Worm (Caenorhabditis elegans): ENCODE data around the gene F56B3.4.

The F56B3.4 gene

DNA sequence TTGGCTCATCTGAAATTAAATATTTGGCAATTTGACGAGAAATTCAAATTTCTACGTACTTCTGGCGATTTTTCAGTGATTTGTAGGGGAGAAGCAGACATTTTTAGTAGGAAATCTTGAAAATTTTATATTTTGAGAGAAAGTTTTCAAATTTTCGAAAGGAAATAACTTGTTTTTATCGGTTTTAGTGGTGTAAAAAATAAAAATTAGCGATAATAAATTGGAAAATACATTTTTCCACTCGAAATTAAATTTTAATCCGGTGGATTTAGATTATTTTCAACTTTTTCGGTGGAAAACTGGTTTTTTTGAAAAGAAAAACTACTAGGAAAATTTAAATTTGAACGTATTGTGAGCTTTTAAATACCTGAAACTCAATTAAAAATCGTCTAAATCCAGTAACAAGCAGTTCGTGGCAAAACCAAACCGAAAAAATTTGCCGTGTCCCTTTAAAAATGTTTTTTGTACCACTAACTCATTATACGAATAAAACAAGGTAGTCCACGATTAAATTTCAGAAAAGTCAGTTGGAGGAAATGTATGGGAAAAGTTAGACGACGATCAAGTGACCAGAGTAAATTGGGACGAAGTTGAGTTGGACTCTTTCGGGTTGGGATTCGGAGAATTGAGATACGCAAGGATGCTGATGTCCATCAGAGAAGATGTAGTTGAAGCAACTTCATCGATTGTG is 37.9 kb upstream of the F56B3.4 start, which contains the start of the genes madf-1 and Y55F3BR.10:
madf-1 (minus strand) TSS at position 101 of the 691 bp plus-strand sequence.
Y55F3BR.10 (plus strand) TSS at position 641 of the 691 bp plus-strand sequence.
- TF ChIP-seq nhr-11 (tag; optimal IDR thresholded peaks at IDR 0.05), result no peak
- no peak for TF ChIP-seq pqm-1 (tag; optimal IDR thresholded peaks at IDR 0.05)
- TF ChIP-seq skn-1 (tag; optimal IDR thresholded peaks at IDR 0.05), result no peak
- TF ChIP-seq ceh-9 (tag; optimal IDR thresholded peaks at IDR 0.05), result no peak
- TF ChIP-seq zag-1 (tag; optimal IDR thresholded peaks at IDR 0.05), result no peak
- no peak for TF ChIP-seq lsy-12 (tag; optimal IDR thresholded peaks at IDR 0.05)
- no peak for TF ChIP-seq mdl-1 (tag; optimal IDR thresholded peaks at IDR 0.05)
- no peak for TF ChIP-seq fkh-2 (tag; optimal IDR thresholded peaks at IDR 0.05)
- TF ChIP-seq ztf-11 (tag; optimal IDR thresholded peaks at IDR 0.05), result no peak
- no peak for TF ChIP-seq fkh-10 (GFP tag; optimal IDR thresholded peaks at IDR 0.05)
- TF ChIP-seq snpc-4 (tag; optimal IDR thresholded peaks at IDR 0.05), result no peak
- no peak for TF ChIP-seq nhr-23 (tag; optimal IDR thresholded peaks at IDR 0.05)
- TF ChIP-seq mml-1 (tag; optimal IDR thresholded peaks at IDR 0.05), result no peak
- TF ChIP-seq ceh-16 (tag; optimal IDR thresholded peaks at IDR 0.05), result no peak
- TF ChIP-seq R02D3.7 (tag; optimal IDR thresholded peaks at IDR 0.05), result no peak
- TF ChIP-seq ceh-82 (tag; optimal IDR thresholded peaks at IDR 0.05), result no peak
- no peak for TF ChIP-seq nhr-25 (tag; optimal IDR thresholded peaks at IDR 0.05)
- TF ChIP-seq fos-1 (tag; optimal IDR thresholded peaks at IDR 0.05), result no peak
- TF ChIP-seq daf-12 (tag; optimal IDR thresholded peaks at IDR 0.05), result no peak
- TF ChIP-seq nhr-77 (tag; optimal IDR thresholded peaks at IDR 0.05), result no peak

DNA sequence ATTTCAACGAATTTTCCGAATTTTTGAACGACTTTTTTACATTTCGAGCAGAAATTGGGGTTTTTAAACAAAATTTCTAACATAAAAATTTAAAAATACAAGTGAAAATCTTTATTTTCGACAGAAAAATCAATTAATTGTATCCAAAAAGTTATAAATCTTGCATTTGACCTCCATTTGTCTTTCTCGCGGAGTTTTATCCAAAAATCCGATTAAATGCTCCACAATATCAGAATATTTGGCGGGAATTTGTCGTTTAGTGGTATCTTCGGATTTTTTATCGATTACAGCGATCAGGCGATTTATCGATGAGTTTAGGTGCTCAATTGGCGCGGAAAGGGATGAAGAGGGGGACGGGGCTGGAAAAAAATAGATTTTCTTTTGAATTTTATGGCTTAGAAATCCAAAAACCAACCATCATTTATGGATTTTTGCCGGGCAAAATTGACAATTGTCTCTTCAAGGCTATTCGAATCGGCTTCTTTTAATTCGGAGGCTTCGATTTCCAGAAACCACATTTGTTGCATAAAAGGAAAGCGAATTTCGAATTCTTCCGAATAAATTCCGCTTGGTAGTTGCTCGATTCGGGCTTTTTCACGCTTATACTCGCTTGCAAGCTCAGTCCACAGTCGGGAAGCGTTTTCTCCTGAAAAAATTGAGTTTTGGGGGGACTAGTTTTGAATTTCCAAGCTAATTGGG is 36.3 kb upstream of the F56B3.4 start:
- TF ChIP-seq hmg-11 (tag; optimal IDR thresholded peaks at IDR 0.05), result no peak
- TF ChIP-seq elt-2 (tag; optimal IDR thresholded peaks at IDR 0.05), result no peak
- TF ChIP-seq R02D3.7 (tag; optimal IDR thresholded peaks at IDR 0.05), result no peak
- TF ChIP-seq ZK546.5 (tag; optimal IDR thresholded peaks at IDR 0.05), result no peak
- TF ChIP-seq fkh-10 (GFP tag; optimal IDR thresholded peaks at IDR 0.05), result no peak
- no peak for TF ChIP-seq lin-15B (tag; optimal IDR thresholded peaks at IDR 0.05)
- no peak for TF ChIP-seq tbx-2 (tag; optimal IDR thresholded peaks at IDR 0.05)
- TF ChIP-seq nhr-12 (tag; optimal IDR thresholded peaks at IDR 0.05), result no peak
- TF ChIP-seq elt-1 (tag; optimal IDR thresholded peaks at IDR 0.05), result no peak
- no peak for TF ChIP-seq nhr-237 (tag; optimal IDR thresholded peaks at IDR 0.05)
- TF ChIP-seq sea-2 (GFP tag; optimal IDR thresholded peaks at IDR 0.05), result no peak
- TF ChIP-seq fos-1 (tag; optimal IDR thresholded peaks at IDR 0.05), result no peak
- TF ChIP-seq skn-1 (tag; optimal IDR thresholded peaks at IDR 0.05), result no peak
- no peak for TF ChIP-seq nhr-11 (tag; optimal IDR thresholded peaks at IDR 0.05)
- no peak for TF ChIP-seq nhr-67 (tag; optimal IDR thresholded peaks at IDR 0.05)
- no peak for TF ChIP-seq nhr-23 (tag; optimal IDR thresholded peaks at IDR 0.05)
- TF ChIP-seq nhr-43 (tag; optimal IDR thresholded peaks at IDR 0.05; ENCODE audit: poor library complexity, severe bottlenecking), result no peak
- no peak for TF ChIP-seq jun-1 (tag; optimal IDR thresholded peaks at IDR 0.05)
- TF ChIP-seq aly-2 (tag; optimal IDR thresholded peaks at IDR 0.05), result no peak
- no peak for TF ChIP-seq nhr-28 (tag; optimal IDR thresholded peaks at IDR 0.05)

DNA sequence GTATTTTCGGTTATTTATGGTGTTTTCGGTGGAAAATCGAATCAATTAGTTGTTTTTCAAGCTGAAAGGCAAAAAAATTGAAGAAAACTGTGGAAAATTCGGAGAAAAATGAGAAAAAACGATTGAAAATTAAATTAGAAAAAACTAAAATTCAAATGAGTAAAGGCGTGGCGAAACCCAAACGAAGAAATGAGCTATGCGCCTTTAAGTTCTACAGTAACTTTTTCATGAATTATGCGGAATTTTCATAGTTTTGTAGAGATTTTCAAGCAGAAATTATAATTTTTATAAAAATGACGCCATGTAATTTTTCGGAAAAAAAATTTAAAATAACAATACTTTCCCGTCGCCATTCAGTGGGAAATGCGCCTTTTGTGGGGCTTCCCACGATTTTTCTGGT is 35.6 kb upstream of the F56B3.4 start:
- TF ChIP-seq elt-3 (tag; optimal IDR thresholded peaks at IDR 0.05) (no peak), ztf-4 (tag; optimal IDR thresholded peaks at IDR 0.05) (no peak), aly-2 (tag; optimal IDR thresholded peaks at IDR 0.05) (no peak), nhr-25 (tag; optimal IDR thresholded peaks at IDR 0.05) (no peak), nhr-237 (tag; optimal IDR thresholded peaks at IDR 0.05) (no peak), egl-27 (tag; optimal IDR thresholded peaks at IDR 0.05) (no peak), lin-15B (tag; optimal IDR thresholded peaks at IDR 0.05) (no peak), sea-2 (GFP tag; optimal IDR thresholded peaks at IDR 0.05) (no peak), nfya-1 (tag; optimal IDR thresholded peaks at IDR 0.05; ENCODE audit: insufficient read depth) (no peak), nhr-12 (tag; optimal IDR thresholded peaks at IDR 0.05) (no peak), hmg-11 (tag; optimal IDR thresholded peaks at IDR 0.05) (no peak), ceh-16 (tag; optimal IDR thresholded peaks at IDR 0.05) (no peak), tbx-2 (tag; optimal IDR thresholded peaks at IDR 0.05) (no peak), fos-1 (tag; optimal IDR thresholded peaks at IDR 0.05) (no peak), unc-39 (tag; optimal IDR thresholded peaks at IDR 0.05) (no peak), egl-5 (tag; optimal IDR thresholded peaks at IDR 0.05) (no peak), elt-2 (tag; optimal IDR thresholded peaks at IDR 0.05) (no peak)
